Fruit fly (Drosophila melanogaster) whole organism, wandering third instar larva: ENCODE measurements around the gene CG13841.

ENCODE experiments used
- CG32264 ChIP-seq: fragments of 200-800 bp; sonication (Bioruptor generic); optimal IDR thresholded peaks from 2 replicates; lab custom pipeline; 2016; ENCODE audit warnings: missing biosample characterization, missing genetic modification characterization
- Hr78 ChIP-seq: fragments of >200 bp; optimal IDR thresholded peaks from 2 replicates; lab custom pipeline; 2017; ENCODE audit warnings: missing biosample characterization, missing genetic modification characterization
- Hr83 ChIP-seq: fragments of 200-300 bp; sonication (Bioruptor generic); optimal IDR thresholded peaks from 2 replicates; lab custom pipeline; 2016; ENCODE audit warnings: missing biosample characterization, mild to moderate bottlenecking, missing genetic modification characterization, moderate library complexity; ENCODE audit not compliant: poor library complexity, severe bottlenecking
- Myc ChIP-seq: fragments of >200 bp; optimal IDR thresholded peaks from 2 replicates; lab custom pipeline; 2017
- OdsH ChIP-seq: fragments of 200-800 bp; sonication (Bioruptor generic); optimal IDR thresholded peaks from 2 replicates; lab custom pipeline; 2016; ENCODE audit warnings: missing biosample characterization, mild to moderate bottlenecking, missing genetic modification characterization
- Vsx2 ChIP-seq: fragments of 200-300, 225-300 bp; sonication (Bioruptor generic); optimal IDR thresholded peaks from 2 replicates; lab custom pipeline; 2018; ENCODE audit warnings: missing biosample characterization, missing genetic modification characterization; ENCODE audit not compliant: partially characterized antibody
- br ChIP-seq: fragments of 200-800 bp; sonication (Bioruptor generic); optimal IDR thresholded peaks from 2 replicates; lab custom pipeline; 2016; ENCODE audit warnings: missing biosample characterization, missing genetic modification characterization
- dl ChIP-seq, 2 experiments: fragments of 175-275, 200-275 bp in 1 of 2; fragments of 200-275 bp in 1 of 2; sonication (Bioruptor generic); optimal IDR thresholded peaks; lab custom pipeline; 2018; ENCODE audit warnings: mild to moderate bottlenecking in 2 of 2, missing biosample characterization in 2 of 2, missing genetic modification characterization in 2 of 2, moderate library complexity in 2 of 2; ENCODE audit not compliant: partially characterized antibody in 2 of 2, insufficient read depth in 1 of 2
- fru ChIP-seq: fragments of 200-800 bp; sonication (Bioruptor generic); optimal IDR thresholded peaks from 3 replicates; lab custom pipeline; 2016; ENCODE audit warnings: missing biosample characterization, mild to moderate bottlenecking, missing genetic modification characterization
- psq ChIP-seq: fragments of 200-800 bp; sonication (Bioruptor generic); optimal IDR thresholded peaks from 3 replicates; lab custom pipeline; 2017; ENCODE audit warnings: missing biosample characterization, mild to moderate bottlenecking, missing genetic modification characterization, moderate library complexity
- rgr ChIP-seq: fragments of 200-800 bp; sonication (Bioruptor generic); optimal IDR thresholded peaks from 3 replicates; lab custom pipeline; 2016; ENCODE audit warnings: missing biosample characterization, mild to moderate bottlenecking, missing genetic modification characterization
- tai ChIP-seq: sonication (Bioruptor generic); optimal IDR thresholded peaks from 2 replicates; lab custom pipeline; 2016; ENCODE audit warnings: missing biosample characterization, missing genetic modification characterization
- usp ChIP-seq: fragments of >200 bp; optimal IDR thresholded peaks from 2 replicates; lab custom pipeline; 2017; ENCODE audit warnings: missing biosample characterization, missing genetic modification characterization

DNA sequence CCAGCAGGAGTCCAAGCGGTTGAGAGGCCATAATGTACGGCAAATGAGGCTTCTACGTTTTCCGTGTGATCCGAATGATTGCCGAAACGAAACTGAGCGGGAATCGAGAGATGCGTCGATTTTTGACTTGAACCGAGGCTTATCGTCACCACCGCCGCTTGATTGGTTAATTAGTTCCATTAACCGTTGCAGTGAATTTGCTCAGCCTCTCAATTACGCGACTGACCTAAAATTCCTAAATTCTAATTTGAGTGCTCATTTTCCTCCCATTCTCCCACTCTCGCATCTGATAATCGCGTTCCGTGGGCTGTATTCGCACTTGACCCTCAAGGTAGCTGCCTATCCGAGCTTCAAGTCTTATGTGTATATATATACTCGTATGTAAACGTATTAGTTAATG lies 1.4 kb downstream of the CG13841 start, which contains the start of gene Nepl15:
- TF ChIP-seq Myc (lab: Kevin White, UChicago) = no peak
- TF ChIP-seq br (GFP tag; lab: Kevin White, UChicago) = no peak
- no peak for TF ChIP-seq CG32264 (GFP tag; lab: Kevin White, UChicago)
- TF ChIP-seq usp (GFP tag; lab: Kevin White, UChicago) = no peak
- no peak for TF ChIP-seq Vsx2 (GFP tag; lab: Kevin White, UChicago)
- TF ChIP-seq tai = no peak
- no peak for TF ChIP-seq fru (GFP tag; lab: Kevin White, UChicago)
- no peak for TF ChIP-seq OdsH (GFP tag; lab: Kevin White, UChicago)
- no peak for TF ChIP-seq rgr (GFP tag; lab: Kevin White, UChicago)
- TF ChIP-seq psq = no peak
- no peak for TF ChIP-seq Hr83 (GFP tag; lab: Kevin White, UChicago)
- TF ChIP-seq Hr78 (GFP tag; lab: Kevin White, UChicago) = no peak
- TF ChIP-seq dl (GFP tag; optimal IDR thresholded peaks at IDR 0.05; lab: Kevin White, UChicago; ENCODE audit: insufficient read depth in 1 of 2, partially characterized antibody in 2 of 2) = no peak
